Worm (Caenorhabditis elegans) whole organism, L1 larva: ENCODE measurements around the gene gut-2.

Experiments used
- C16A3.4 ChIP-seq: fragments of 150-350 bp; optimal IDR thresholded peaks from 2 replicates; lab custom pipeline; 2014; ENCODE audit warnings: missing biosample characterization, missing genetic modification characterization
- C34B4.2 ChIP-seq: sonication (generic microtip); optimal IDR thresholded peaks from 2 replicates; lab custom pipeline; 2017; ENCODE audit warnings: mild to moderate bottlenecking, missing genetic modification characterization, missing compliant biosample characterization
- F16B12.6 ChIP-seq: fragments of 150-350 bp; optimal IDR thresholded peaks from 2 replicates; lab custom pipeline; 2014; ENCODE audit warnings: missing biosample characterization, missing genetic modification characterization
- alr-1 ChIP-seq: fragments of 200-800 bp; sonication (Bioruptor generic); optimal IDR thresholded peaks from 2 replicates; lab custom pipeline; 2018; ENCODE audit warnings: borderline replicate concordance, mild to moderate bottlenecking, missing genetic modification characterization, missing compliant biosample characterization
- blmp-1 ChIP-seq: fragments of 150-350 bp; optimal IDR thresholded peaks from 2 replicates; lab custom pipeline; 2014; ENCODE audit warnings: missing biosample characterization, missing genetic modification characterization
- ceh-63 ChIP-seq: fragments of 200-800 bp; sonication (Bioruptor generic); optimal IDR thresholded peaks from 2 replicates; lab custom pipeline; 2018; ENCODE audit warnings: mild to moderate bottlenecking, missing genetic modification characterization, missing compliant biosample characterization
- ceh-82 ChIP-seq, 3 experiments: fragments of 150-350 bp in 1 of 3; sonication (generic microtip) in 2 of 3; optimal IDR thresholded peaks; 2 replicates each; lab custom pipeline; 2014 to 2017; ENCODE audit warnings: missing biosample characterization in 3 of 3, missing genetic modification characterization in 3 of 3
- ceh-88 ChIP-seq: fragments of 200-800 bp; sonication (Bioruptor generic); IDR thresholded peaks from 2 replicates; pipeline ENCODE4 v1.3.6; 2022; ENCODE audit warnings: missing genetic modification characterization, missing compliant biosample characterization
- ces-1 ChIP-seq: fragments of 150-350 bp; optimal IDR thresholded peaks from 2 replicates; lab custom pipeline; 2014; ENCODE audit warnings: missing biosample characterization, missing genetic modification reagents, missing genetic modification characterization
- dpl-1 ChIP-seq, 3 experiments: fragments of 150-350 bp in 2 of 3; sonication (generic microtip) in 1 of 3; optimal IDR thresholded peaks; 2 replicates each; lab custom pipeline; 2014 to 2017; ENCODE audit warnings: missing biosample characterization in 3 of 3, missing genetic modification characterization in 3 of 3, missing genetic modification reagents in 3 of 3
- dsc-1 ChIP-seq: sonication (generic microtip); optimal IDR thresholded peaks from 2 replicates; lab custom pipeline; 2016; ENCODE audit warnings: mild to moderate bottlenecking, missing genetic modification characterization, missing compliant biosample characterization
- efl-1 ChIP-seq, 4 experiments: fragments of 150-350 bp; optimal IDR thresholded peaks in 3 of 4; peaks in 1 of 4; 1 replicate in 1 of 4; 2 replicates in 3 of 4; lab custom pipeline; 2014; ENCODE audit warnings: missing biosample characterization in 2 of 4, missing genetic modification characterization in 2 of 4, missing genetic modification reagents in 2 of 4
- egl-13 ChIP-seq: sonication (generic microtip); optimal IDR thresholded peaks from 2 replicates; lab custom pipeline; 2016; ENCODE audit warnings: missing genotype, missing genetic modification reagents, missing genetic modification characterization, missing compliant biosample characterization
- fkh-4 ChIP-seq: sonication (generic microtip); optimal IDR thresholded peaks from 2 replicates; lab custom pipeline; 2016; ENCODE audit warnings: missing compliant biosample characterization, missing genetic modification characterization, borderline replicate concordance
- fos-1 ChIP-seq: fragments of 150-350 bp; optimal IDR thresholded peaks from 2 replicates; lab custom pipeline; 2014; ENCODE audit warnings: missing biosample characterization, missing genetic modification characterization
- grh-1 ChIP-seq: fragments of 200-800 bp; sonication (Bioruptor generic); IDR thresholded peaks from 2 replicates; pipeline ENCODE4 v1.3.6; 2022; ENCODE audit warnings: missing genetic modification reagents, missing genetic modification characterization, missing compliant biosample characterization
- hlh-17 ChIP-seq: fragments of 200-800 bp; sonication (Bioruptor generic); optimal IDR thresholded peaks from 2 replicates; lab custom pipeline; 2018; ENCODE audit warnings: missing genetic modification characterization, mild to moderate bottlenecking, missing compliant biosample characterization, moderate library complexity, borderline replicate concordance
- hlh-4 ChIP-seq: sonication (generic microtip); optimal IDR thresholded peaks from 2 replicates; lab custom pipeline; 2016; ENCODE audit warnings: mild to moderate bottlenecking, missing genetic modification characterization, missing compliant biosample characterization
- hpl-2 ChIP-seq: fragments of 150-350 bp; optimal IDR thresholded peaks from 2 replicates; lab custom pipeline; 2014; ENCODE audit warnings: missing biosample characterization, missing genetic modification reagents, missing genetic modification characterization
- isw-1 ChIP-seq: fragments of 200-800 bp; sonication (Bioruptor generic); IDR thresholded peaks from 2 replicates; pipeline ENCODE4 v1.3.6; 2022; ENCODE audit warnings: missing genetic modification characterization, missing compliant biosample characterization
- jun-1 ChIP-seq: fragments of 150-350 bp; optimal IDR thresholded peaks from 2 replicates; lab custom pipeline; 2014; ENCODE audit warnings: missing biosample characterization, missing genetic modification reagents, missing genetic modification characterization
- lin-14 ChIP-seq: fragments of 200-800 bp; sonication (Bioruptor generic); optimal IDR thresholded peaks from 2 replicates; lab custom pipeline; 2018; ENCODE audit warnings: mild to moderate bottlenecking, missing genetic modification characterization, moderate library complexity, missing compliant biosample characterization
- lin-35 ChIP-seq, 2 experiments: fragments of 150-350 bp; optimal IDR thresholded peaks; 2 replicates each; lab custom pipeline; 2014; ENCODE audit warnings: missing biosample characterization in 2 of 2, missing genetic modification characterization in 2 of 2, missing genetic modification reagents in 2 of 2
- lin-39 ChIP-seq: fragments of 150-350 bp; optimal IDR thresholded peaks from 2 replicates; lab custom pipeline; 2014; ENCODE audit warnings: missing biosample characterization, missing genetic modification reagents, missing genetic modification characterization
- lir-3 ChIP-seq: sonication (generic microtip); optimal IDR thresholded peaks from 2 replicates; lab custom pipeline; 2016; ENCODE audit warnings: mild to moderate bottlenecking, missing genetic modification characterization, moderate library complexity, missing compliant biosample characterization; ENCODE audit not compliant: poor library complexity
- lsy-2 ChIP-seq, 2 experiments: fragments of 150-350 bp; optimal IDR thresholded peaks; 2 replicates each; lab custom pipeline; 2014; ENCODE audit warnings: missing biosample characterization in 2 of 2, missing genetic modification characterization in 2 of 2
- mdl-1 ChIP-seq, 2 experiments: fragments of 150-350 bp; optimal IDR thresholded peaks; 2 replicates each; lab custom pipeline; 2014 to 2017; ENCODE audit warnings: missing biosample characterization in 2 of 2, missing genetic modification characterization in 2 of 2, inconsistent platforms in 1 of 2
- mep-1 ChIP-seq: fragments of 150-350 bp; optimal IDR thresholded peaks from 2 replicates; lab custom pipeline; 2014; ENCODE audit warnings: missing biosample characterization, missing genetic modification characterization
- nhr-19 ChIP-seq: fragments of 200-800 bp; sonication (Bioruptor generic); conservative IDR thresholded peaks from 2 replicates; pipeline ENCODE4 v1.3.6; 2022; ENCODE audit warnings: missing genetic modification characterization, missing compliant biosample characterization
- nhr-20 ChIP-seq: sonication (generic microtip); optimal IDR thresholded peaks from 2 replicates; lab custom pipeline; 2016; ENCODE audit warnings: mild to moderate bottlenecking, missing genetic modification characterization, missing compliant biosample characterization
- nhr-237 ChIP-seq: fragments of 150-350 bp; optimal IDR thresholded peaks from 2 replicates; lab custom pipeline; 2014; ENCODE audit warnings: missing biosample characterization, missing genetic modification characterization
- nhr-28 ChIP-seq: fragments of 150-350 bp; optimal IDR thresholded peaks from 2 replicates; lab custom pipeline; 2014; ENCODE audit warnings: missing biosample characterization, missing genetic modification characterization
- nhr-71 ChIP-seq: sonication (generic microtip); optimal IDR thresholded peaks from 2 replicates; lab custom pipeline; 2016; ENCODE audit warnings: mild to moderate bottlenecking, missing genetic modification characterization, moderate library complexity, missing compliant biosample characterization
- nhr-77 ChIP-seq: fragments of 150-350 bp; optimal IDR thresholded peaks from 2 replicates; lab custom pipeline; 2014; ENCODE audit warnings: missing biosample characterization, missing genetic modification characterization
- nhr-85 ChIP-seq: sonication (generic microtip); peaks from one replicate; lab custom pipeline; 2016; ENCODE audit warnings: missing genetic modification characterization, inconsistent platforms, missing compliant biosample characterization
- nhr-90 ChIP-seq: sonication (generic microtip); optimal IDR thresholded peaks from 2 replicates; lab custom pipeline; 2016; ENCODE audit warnings: mild to moderate bottlenecking, missing genetic modification characterization, missing compliant biosample characterization; ENCODE audit not compliant: poor library complexity
- pag-3 ChIP-seq: sonication (generic microtip); optimal IDR thresholded peaks from 2 replicates; lab custom pipeline; 2017; ENCODE audit warnings: missing genetic modification characterization, mild to moderate bottlenecking, missing compliant biosample characterization, antibody characterized with exemption, borderline replicate concordance; ENCODE audit not compliant: insufficient read depth
- pax-3 ChIP-seq: fragments of 200-800 bp; sonication (Bioruptor generic); optimal IDR thresholded peaks from 2 replicates; lab custom pipeline; 2018; ENCODE audit warnings: mild to moderate bottlenecking, missing genetic modification characterization, moderate library complexity, missing compliant biosample characterization
- pqm-1 ChIP-seq: sonication (generic microtip); optimal IDR thresholded peaks from 3 replicates; lab custom pipeline; 2017; ENCODE audit warnings: missing biosample characterization, missing genetic modification characterization
- rnt-1 ChIP-seq: sonication (generic microtip); optimal IDR thresholded peaks from 2 replicates; lab custom pipeline; 2016; ENCODE audit warnings: mild to moderate bottlenecking, missing genetic modification characterization, moderate library complexity, missing compliant biosample characterization
- skn-1 ChIP-seq: fragments of 150-350 bp; optimal IDR thresholded peaks from 2 replicates; lab custom pipeline; 2014; ENCODE audit warnings: missing biosample characterization, missing genetic modification characterization
- snpc-4 ChIP-seq: fragments of 150-350 bp; optimal IDR thresholded peaks from 2 replicates; lab custom pipeline; 2014; ENCODE audit warnings: missing biosample characterization, missing genetic modification characterization
- snu-23 ChIP-seq: sonication (generic microtip); optimal IDR thresholded peaks from 2 replicates; lab custom pipeline; 2016; ENCODE audit warnings: missing genetic modification characterization, missing compliant biosample characterization
- sox-4 ChIP-seq: sonication (generic microtip); optimal IDR thresholded peaks from 2 replicates; lab custom pipeline; 2016; ENCODE audit warnings: missing genetic modification characterization, missing compliant biosample characterization
- sptf-1 ChIP-seq: fragments of 150-350 bp; optimal IDR thresholded peaks from 2 replicates; lab custom pipeline; 2014; ENCODE audit warnings: missing biosample characterization, missing genetic modification characterization
- swsn-7 ChIP-seq: sonication (generic microtip); optimal IDR thresholded peaks from 2 replicates; lab custom pipeline; 2016; ENCODE audit warnings: missing genetic modification characterization, missing compliant biosample characterization
- tbx-2 ChIP-seq: sonication (generic microtip); optimal IDR thresholded peaks from 2 replicates; lab custom pipeline; 2016; ENCODE audit warnings: missing genetic modification characterization, missing compliant biosample characterization
- unc-130 ChIP-seq: fragments of 150-350 bp; optimal IDR thresholded peaks from 2 replicates; lab custom pipeline; 2017; ENCODE audit warnings: missing biosample characterization, missing genetic modification characterization, inconsistent platforms
- xbp-1 ChIP-seq: sonication (generic microtip); optimal IDR thresholded peaks from 2 replicates; lab custom pipeline; 2016; ENCODE audit warnings: missing genetic modification characterization, missing compliant biosample characterization
- ztf-4 ChIP-seq: fragments of 150-350 bp; optimal IDR thresholded peaks from 2 replicates; lab custom pipeline; 2014; ENCODE audit warnings: missing biosample characterization, missing genetic modification characterization

The gut-2 gene

DNA sequence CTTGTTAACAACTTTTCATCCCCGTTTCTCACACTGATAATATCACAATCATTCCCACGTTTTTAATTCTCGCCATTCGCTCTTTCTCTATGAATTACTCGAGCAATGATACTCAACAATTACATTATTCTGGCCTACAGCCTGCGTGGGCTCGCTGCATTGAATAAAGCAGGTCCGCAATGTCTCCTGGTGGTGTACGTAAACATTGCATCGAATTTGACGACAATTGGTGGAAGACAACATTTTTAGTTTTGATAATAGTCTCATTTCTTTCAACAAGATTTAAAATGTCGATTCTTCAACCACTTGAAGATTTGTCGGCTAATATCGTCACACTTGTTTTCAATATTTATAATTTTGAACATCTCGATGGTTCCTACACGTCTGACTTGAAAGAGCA lies 38.2 kb upstream of the gut-2 start, which contains the start of gene bath-39 (continued):
- TF ChIP-seq nhr-77 (no peak), egl-13 (tag; lab: Kevin White, UChicago) (no peak), rnt-1 (peak; percentile 32), skn-1 (tag; lab: Kevin White, UChicago) (no peak), fos-1 (tag; lab: Kevin White, UChicago) (no peak), alr-1 (tag; lab: Kevin White, UChicago) (no peak), ceh-63 (GFP tag; lab: Kevin White, UChicago) (no peak), ces-1 (GFP tag; lab: Kevin White, UChicago) (no peak), ceh-88 (GFP tag; lab: Robert Waterston, UW) (no peak)

DNA sequence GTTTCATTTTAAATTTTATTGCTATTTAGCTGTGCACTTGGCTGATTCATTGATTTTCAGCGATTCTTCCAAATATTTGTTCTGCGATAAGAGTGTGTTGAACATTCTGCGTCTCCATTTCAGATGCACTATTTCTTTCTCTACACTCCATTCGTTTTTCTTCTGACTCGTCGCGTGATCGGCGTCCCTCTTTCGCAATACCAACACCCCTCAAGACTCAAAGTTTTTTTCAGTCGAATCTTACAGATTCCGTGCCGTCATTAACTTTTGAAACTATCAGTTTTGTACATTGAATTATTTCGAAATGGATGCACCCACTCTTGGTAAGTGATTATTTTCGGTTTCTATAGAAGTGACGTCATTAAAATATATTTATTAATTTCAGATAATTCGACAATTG lies 34.5 kb upstream of the gut-2 start, which contains the start of gene frm-10:
Gene frm-10, plus strand, starts transcription at position 234 of the 400 bp plus-strand sequence.
- no peak for TF ChIP-seq unc-130 (tag; lab: Kevin White, UChicago)
- TF ChIP-seq ztf-4 (tag; lab: Kevin White, UChicago), result no peak
- peak; percentile 79 for TF ChIP-seq skn-1 (tag; lab: Kevin White, UChicago)
- peak; percentile 47 to 63 (median 58) for TF ChIP-seq ceh-82 (tag; optimal IDR thresholded peaks at IDR 0.05; lab: Kevin White, UChicago)
- TF ChIP-seq snpc-4 (tag; lab: Kevin White, UChicago), result peak; percentile 31
- peak; percentile 98 for TF ChIP-seq pqm-1 (tag; lab: Kevin White, UChicago)
- peak; percentile 54 for TF ChIP-seq mep-1
- TF ChIP-seq pag-3 (tag; lab: Kevin White, UChicago), result no peak
- TF ChIP-seq lin-35 (GFP tag; optimal IDR thresholded peaks at IDR 0.05; lab: Kevin White, UChicago), result peak; percentile 53 to 79
- TF ChIP-seq snu-23 (GFP tag; lab: Kevin White, UChicago), result peak; percentile 75
- peak; percentile 56 for TF ChIP-seq hpl-2 (GFP tag; lab: Kevin White, UChicago)
- peak; percentile 45 for TF ChIP-seq tbx-2
- TF ChIP-seq sox-4 (tag; lab: Kevin White, UChicago), result no peak
- no peak for TF ChIP-seq sptf-1
- peak; percentile 83 for TF ChIP-seq nhr-71 (tag; lab: Kevin White, UChicago)
- peak; percentile 30 for TF ChIP-seq lir-3 (tag; lab: Kevin White, UChicago)
- peak; percentile 44 to 65 (median 61) for TF ChIP-seq dpl-1 (GFP tag; optimal IDR thresholded peaks at IDR 0.05; lab: Kevin White, UChicago)
- peak; percentile 20 for TF ChIP-seq dsc-1 (tag; lab: Kevin White, UChicago)
- TF ChIP-seq swsn-7 (tag; lab: Kevin White, UChicago), result peak; percentile 62
- TF ChIP-seq nhr-20, result peak; percentile 78
- TF ChIP-seq mdl-1 (tag; optimal IDR thresholded peaks at IDR 0.05; lab: Kevin White, UChicago), result peak in 1 of 2 experiments; percentile 84
- TF ChIP-seq grh-1, result no peak
- peak; percentile 34 for TF ChIP-seq jun-1
- peak; percentile 88 for TF ChIP-seq lin-14 (GFP tag; lab: Kevin White, UChicago)
- no peak for TF ChIP-seq fkh-4 (tag; lab: Kevin White, UChicago)
- no peak for TF ChIP-seq hlh-17
- TF ChIP-seq nhr-90 (tag; lab: Kevin White, UChicago), result peak; percentile 22
- peak; percentile 30 for TF ChIP-seq xbp-1 (tag; lab: Kevin White, UChicago)
- TF ChIP-seq lsy-2 (tag; optimal IDR thresholded peaks at IDR 0.05; lab: Kevin White, UChicago), result peak; percentile 52 to 67
- peak; percentile 60 for TF ChIP-seq F16B12.6 (tag; lab: Kevin White, UChicago)
- no peak for TF ChIP-seq hlh-4 (tag; lab: Kevin White, UChicago)
- no peak for TF ChIP-seq C34B4.2 (tag; lab: Kevin White, UChicago)
- TF ChIP-seq nhr-237 (tag; lab: Kevin White, UChicago), result peak; percentile 24
- peak; percentile 10 for TF ChIP-seq C16A3.4 (tag; lab: Kevin White, UChicago)
- peak; percentile 70 for TF ChIP-seq nhr-85 (tag; lab: Kevin White, UChicago)
- TF ChIP-seq efl-1 (optimal IDR thresholded peaks at IDR 0.05; lab: Kevin White, UChicago), result peak; percentile 54 to 71
- peak; percentile 50 to 95 for TF ChIP-seq efl-1 (GFP tag; optimal IDR thresholded peaks at IDR 0.05 in 1 of 2; lab: Kevin White, UChicago)
- no peak for TF ChIP-seq fos-1 (tag; lab: Kevin White, UChicago)
- TF ChIP-seq nhr-19 (GFP tag; lab: Robert Waterston, UW), result peak; percentile 39
- peak; percentile 58 for TF ChIP-seq pax-3
- TF ChIP-seq isw-1 (GFP tag; lab: Robert Waterston, UW), result peak; percentile 23; the same call in 1 of the 2 replicates
- peak; percentile 44 for TF ChIP-seq nhr-77
- TF ChIP-seq lin-39 (tag; lab: Kevin White, UChicago), result no peak
- peak; percentile 18 for TF ChIP-seq blmp-1 (tag; lab: Kevin White, UChicago)
- peak; percentile 28 for TF ChIP-seq nhr-28 (tag; lab: Kevin White, UChicago)
